Fruit fly (Drosophila melanogaster) whole organism, prepupa: ENCODE data around the gene CG9917.

Source experiments
- Blimp-1 ChIP-seq: fragments of 200-800 bp; sonication (Bioruptor generic); optimal IDR thresholded peaks from 3 replicates; lab custom pipeline; 2017; ENCODE audit warnings: missing biosample characterization, missing genetic modification characterization, mild to moderate bottlenecking, moderate library complexity, missing genetic modification reagents
- CG10669 ChIP-seq: fragments of 200-800 bp; sonication (Bioruptor generic); optimal IDR thresholded peaks from 3 replicates; lab custom pipeline; 2018; ENCODE audit warnings: missing biosample characterization, mild to moderate bottlenecking, missing genetic modification characterization, moderate library complexity
- CG11294 ChIP-seq: fragments of 200-800 bp; sonication (Bioruptor generic); IDR thresholded peaks from 2 replicates; pipeline ENCODE4 v1.3.6; 2022; ENCODE audit warnings: missing biosample characterization, missing genetic modification characterization
- CG11762 ChIP-seq: fragments of 200-800 bp; sonication (Bioruptor generic); optimal IDR thresholded peaks from 3 replicates; lab custom pipeline; 2016; ENCODE audit warnings: missing biosample characterization, missing genetic modification characterization; ENCODE audit not compliant: insufficient read depth
- CG11902 ChIP-seq: fragments of 200-800 bp; sonication (Bioruptor generic); optimal IDR thresholded peaks from 3 replicates; lab custom pipeline; 2016; ENCODE audit warnings: missing biosample characterization, missing genetic modification characterization
- CG15336 ChIP-seq: fragments of 200-800 bp; sonication (Bioruptor generic); IDR thresholded peaks from 2 replicates; pipeline ENCODE4 v1.3.6; 2022; ENCODE audit warnings: missing biosample characterization, missing genetic modification characterization
- CG1621 ChIP-seq: fragments of 200-800 bp; sonication (Bioruptor generic); optimal IDR thresholded peaks from 3 replicates; lab custom pipeline; 2018; ENCODE audit warnings: missing biosample characterization, mild to moderate bottlenecking, missing genetic modification characterization
- CG16779 ChIP-seq: fragments of 200-800 bp; sonication (Bioruptor generic); optimal IDR thresholded peaks from 3 replicates; lab custom pipeline; 2017; ENCODE audit warnings: missing biosample characterization, mild to moderate bottlenecking, missing genetic modification characterization
- CG3032 ChIP-seq: fragments of 200-800 bp; optimal IDR thresholded peaks from 2 replicates; lab custom pipeline; 2019; ENCODE audit warnings: missing biosample characterization, mild to moderate bottlenecking, missing genetic modification characterization, moderate library complexity
- CG31627 ChIP-seq: fragments of 200-800 bp; sonication (Bioruptor generic); optimal IDR thresholded peaks from 3 replicates; lab custom pipeline; 2016; ENCODE audit warnings: missing biosample characterization, missing genetic modification characterization
- CG34406 ChIP-seq: fragments of 200-800 bp; sonication (Bioruptor generic); optimal IDR thresholded peaks from 3 replicates; lab custom pipeline; 2016; ENCODE audit warnings: missing biosample characterization, missing genetic modification characterization
- CG3919 ChIP-seq: fragments of 200-800 bp; sonication (Bioruptor generic); optimal IDR thresholded peaks from 3 replicates; lab custom pipeline; 2016; ENCODE audit warnings: missing biosample characterization, missing genetic modification characterization
- CG4318 ChIP-seq: fragments of 200-800 bp; sonication (Bioruptor generic); optimal IDR thresholded peaks from 3 replicates; lab custom pipeline; 2017; ENCODE audit warnings: missing biosample characterization, mild to moderate bottlenecking, missing genetic modification characterization
- CG6276 ChIP-seq: fragments of 200-800 bp; sonication (Bioruptor generic); optimal IDR thresholded peaks from 2 replicates; lab custom pipeline; 2017; ENCODE audit warnings: missing biosample characterization, mild to moderate bottlenecking, missing genetic modification characterization
- CG6854 ChIP-seq: fragments of 200-800 bp; sonication (Bioruptor generic); optimal IDR thresholded peaks from 2 replicates; lab custom pipeline; 2017; ENCODE audit warnings: missing biosample characterization, mild to moderate bottlenecking, missing genetic modification characterization
- CG7368 ChIP-seq: fragments of 200-800 bp; sonication (Bioruptor generic); optimal IDR thresholded peaks from 3 replicates; lab custom pipeline; 2016; ENCODE audit warnings: missing biosample characterization, missing genetic modification characterization
- CG8119 ChIP-seq: fragments of 200-800 bp; sonication (Bioruptor generic); IDR thresholded peaks from 3 replicates; pipeline ENCODE4 v1.3.6; 2022; ENCODE audit warnings: missing biosample characterization, missing genetic modification characterization
- CG8632 ChIP-seq: fragments of 200-800 bp; sonication (Bioruptor generic); optimal IDR thresholded peaks from 3 replicates; lab custom pipeline; 2016; ENCODE audit warnings: missing biosample characterization, missing genetic modification characterization
- CG9139 ChIP-seq: fragments of 200-800 bp; sonication (Bioruptor generic); optimal IDR thresholded peaks from 3 replicates; lab custom pipeline; 2017; ENCODE audit warnings: missing biosample characterization, mild to moderate bottlenecking, missing genetic modification characterization
- Eip78C ChIP-seq: fragments of 200-800 bp; sonication (Bioruptor generic); peaks from one replicate; lab custom pipeline; 2016; ENCODE audit warnings: missing biosample characterization, missing genetic modification characterization
- Ets21C ChIP-seq: fragments of 200-800 bp; sonication (Bioruptor generic); optimal IDR thresholded peaks from 3 replicates; lab custom pipeline; 2016; ENCODE audit warnings: missing biosample characterization, missing genetic modification characterization
- Ets96B ChIP-seq: fragments of 200-800 bp; optimal IDR thresholded peaks from 2 replicates; lab custom pipeline; 2019; ENCODE audit warnings: missing biosample characterization, mild to moderate bottlenecking, missing genetic modification characterization, moderate library complexity
- Gug ChIP-seq: fragments of 200-800 bp; sonication (Bioruptor generic); IDR thresholded peaks from 2 replicates; pipeline ENCODE4 v1.3.6; 2022; ENCODE audit warnings: missing biosample characterization, missing genetic modification characterization
- Hr38 ChIP-seq: sonication (Bioruptor generic); optimal IDR thresholded peaks from 2 replicates; lab custom pipeline; 2016; ENCODE audit warnings: missing biosample characterization, missing genetic modification characterization
- Hr4 ChIP-seq: fragments of 200-800 bp; sonication (Bioruptor generic); optimal IDR thresholded peaks from 3 replicates; lab custom pipeline; 2016; ENCODE audit warnings: missing biosample characterization, missing genetic modification characterization
- Met ChIP-seq: fragments of 200-800 bp; sonication (Bioruptor generic); optimal IDR thresholded peaks from 3 replicates; lab custom pipeline; 2016; ENCODE audit warnings: missing biosample characterization, missing genetic modification characterization
- Smox ChIP-seq: fragments of 200-800 bp; sonication (Bioruptor generic); optimal IDR thresholded peaks from 3 replicates; lab custom pipeline; 2016; ENCODE audit warnings: missing biosample characterization, missing genetic modification characterization
- Sox102F ChIP-seq: fragments of 200-800 bp; sonication (Bioruptor generic); optimal IDR thresholded peaks from 2 replicates; lab custom pipeline; 2016; ENCODE audit warnings: missing biosample characterization, mild to moderate bottlenecking, missing genetic modification characterization
- achi ChIP-seq: fragments of 200-800 bp; sonication (Bioruptor generic); optimal IDR thresholded peaks from 3 replicates; lab custom pipeline; 2016; ENCODE audit warnings: missing biosample characterization, missing genetic modification characterization
- acj6 ChIP-seq: fragments of 200-800 bp; sonication (Bioruptor generic); optimal IDR thresholded peaks from 3 replicates; lab custom pipeline; 2016; ENCODE audit warnings: missing biosample characterization, missing genetic modification characterization
- cyc ChIP-seq: fragments of 200-800 bp; sonication (Bioruptor generic); optimal IDR thresholded peaks from 3 replicates; lab custom pipeline; 2016; ENCODE audit warnings: missing biosample characterization, missing genetic modification characterization
- dac ChIP-seq: fragments of 200-800 bp; sonication (Bioruptor generic); optimal IDR thresholded peaks from 2 replicates; lab custom pipeline; 2017; ENCODE audit warnings: missing biosample characterization, mild to moderate bottlenecking, missing genetic modification characterization
- eg ChIP-seq: fragments of 200-800 bp; sonication (Bioruptor generic); IDR thresholded peaks from 3 replicates; pipeline ENCODE4 v1.3.6; 2022; ENCODE audit warnings: missing biosample characterization, missing genetic modification characterization
- esn ChIP-seq: fragments of 200-800 bp; sonication (Bioruptor generic); optimal IDR thresholded peaks from 2 replicates; lab custom pipeline; 2016; ENCODE audit warnings: missing biosample characterization, mild to moderate bottlenecking, missing genetic modification characterization, moderate library complexity
- fd85E ChIP-seq: fragments of 200-800 bp; sonication (Bioruptor generic); optimal IDR thresholded peaks from 3 replicates; lab custom pipeline; 2016; ENCODE audit warnings: missing biosample characterization, missing genetic modification characterization
- fkh ChIP-seq: fragments of 200-800 bp; sonication (Bioruptor generic); optimal IDR thresholded peaks from 3 replicates; lab custom pipeline; 2017; ENCODE audit warnings: missing biosample characterization, mild to moderate bottlenecking, missing genetic modification characterization, moderate library complexity
- net ChIP-seq: fragments of 200-800 bp; sonication (Bioruptor generic); optimal IDR thresholded peaks from 3 replicates; lab custom pipeline; 2016; ENCODE audit warnings: missing biosample characterization, missing genetic modification characterization
- pdm3 ChIP-seq: fragments of 200-800 bp; sonication (Bioruptor generic); optimal IDR thresholded peaks from 3 replicates; lab custom pipeline; 2016; ENCODE audit warnings: missing biosample characterization, missing genetic modification characterization
- salr ChIP-seq, 2 experiments: fragments of 200-800 bp; sonication (Bioruptor generic); optimal IDR thresholded peaks; 3 replicates each; lab custom pipeline; 2016 to 2018; ENCODE audit warnings: missing biosample characterization in 2 of 2, missing genetic modification characterization in 2 of 2, mild to moderate bottlenecking in 1 of 2
- ss ChIP-seq, 2 experiments: fragments of 200-800 bp; sonication (Bioruptor generic); optimal IDR thresholded peaks; 2 replicates in 1 of 2; 3 replicates in 1 of 2; lab custom pipeline; 2017 to 2018; ENCODE audit warnings: mild to moderate bottlenecking in 2 of 2, missing biosample characterization in 2 of 2, missing genetic modification characterization in 2 of 2, moderate library complexity in 1 of 2
- svp ChIP-seq: fragments of 200-800 bp; sonication (Bioruptor generic); peaks from one replicate; lab custom pipeline; 2016; ENCODE audit warnings: missing biosample characterization, missing genetic modification characterization
- topi ChIP-seq: fragments of 200-800 bp; sonication (Bioruptor generic); optimal IDR thresholded peaks from 3 replicates; lab custom pipeline; 2016; ENCODE audit warnings: missing biosample characterization, missing genetic modification characterization

CG9917 gene

DNA sequence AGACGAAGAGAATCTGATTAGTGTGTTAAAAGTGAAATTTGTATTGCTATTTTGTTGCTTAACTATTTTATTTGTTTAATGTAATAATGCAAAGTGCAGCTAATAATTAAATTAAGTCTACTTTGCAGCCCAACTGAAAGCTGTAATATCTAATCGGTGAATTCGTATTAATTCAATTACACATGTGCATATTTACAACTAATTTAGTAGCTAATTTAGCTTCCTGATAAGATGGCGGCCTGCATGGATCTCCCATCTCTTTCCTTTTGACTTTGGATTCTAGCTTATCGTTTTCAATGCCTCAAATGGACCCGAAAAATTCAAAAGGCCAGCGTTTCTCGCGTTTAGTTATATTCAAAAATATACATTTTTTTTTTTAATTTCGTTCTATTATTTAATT is 13.3 kb downstream of the CG9917 start:
- no peak for TF ChIP-seq Eip78C (GFP tag; lab: Kevin White, UChicago)
- no peak for TF ChIP-seq net (GFP tag; lab: Kevin White, UChicago)
- TF ChIP-seq CG3032, result no peak
- TF ChIP-seq Hr38 (GFP tag; lab: Kevin White, UChicago), result no peak
- no peak for TF ChIP-seq Sox102F (GFP tag; lab: Kevin White, UChicago)
- no peak for TF ChIP-seq topi (GFP tag; lab: Kevin White, UChicago)
- no peak for TF ChIP-seq CG34406 (GFP tag; lab: Kevin White, UChicago)
- TF ChIP-seq CG6276 (GFP tag; lab: Kevin White, UChicago), result no peak
- TF ChIP-seq CG10669 (GFP tag; lab: Kevin White, UChicago), result no peak
- no peak for TF ChIP-seq CG16779 (tag; lab: Kevin White, UChicago)
- TF ChIP-seq pdm3, result no peak
- TF ChIP-seq Hr4, result no peak
- TF ChIP-seq CG3919 (GFP tag; lab: Kevin White, UChicago), result no peak
- TF ChIP-seq CG6854 (GFP tag; lab: Kevin White, UChicago), result no peak
- TF ChIP-seq Blimp-1 (GFP tag; lab: Kevin White, UChicago), result no peak
- no peak for TF ChIP-seq CG4318 (GFP tag; lab: Kevin White, UChicago)
- TF ChIP-seq ss (GFP tag; optimal IDR thresholded peaks at IDR 0.05; lab: Kevin White, UChicago), result no peak
- no peak for TF ChIP-seq CG31627 (GFP tag; lab: Kevin White, UChicago)

DNA sequence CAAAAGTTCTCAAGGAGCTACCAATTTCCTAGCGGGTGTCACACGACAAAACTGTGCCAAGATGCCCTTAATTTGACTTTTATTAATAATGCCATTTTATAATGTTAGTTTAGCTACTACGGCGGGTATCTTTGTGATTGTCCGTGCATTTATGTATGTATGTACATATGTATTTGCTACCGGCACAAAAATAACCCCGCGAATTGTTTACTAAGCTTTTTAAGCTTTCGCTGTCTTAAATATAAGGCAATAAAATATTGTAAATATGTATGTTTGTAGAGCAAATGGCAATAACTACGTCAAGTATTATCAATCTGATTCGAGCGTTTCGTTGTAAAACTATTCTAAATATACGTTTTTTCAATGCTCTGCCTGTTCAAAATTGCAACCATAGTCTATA is 14.1 kb downstream of the CG9917 start:
- TF ChIP-seq fkh (GFP tag; lab: Kevin White, UChicago) (peak; percentile 17), esn (GFP tag; lab: Kevin White, UChicago) (no peak), CG6276 (GFP tag; lab: Kevin White, UChicago) (no peak), Ets21C (GFP tag; lab: Kevin White, UChicago) (no peak), CG6854 (GFP tag; lab: Kevin White, UChicago) (no peak), CG3919 (GFP tag; lab: Kevin White, UChicago) (no peak), CG16779 (tag; lab: Kevin White, UChicago) (no peak), Eip78C (GFP tag; lab: Kevin White, UChicago) (peak; percentile 36), Met (no peak), Smox (GFP tag; lab: Kevin White, UChicago) (no peak), CG4318 (GFP tag; lab: Kevin White, UChicago) (no peak), CG9139 (GFP tag; lab: Kevin White, UChicago) (no peak), Ets96B (no peak)

DNA sequence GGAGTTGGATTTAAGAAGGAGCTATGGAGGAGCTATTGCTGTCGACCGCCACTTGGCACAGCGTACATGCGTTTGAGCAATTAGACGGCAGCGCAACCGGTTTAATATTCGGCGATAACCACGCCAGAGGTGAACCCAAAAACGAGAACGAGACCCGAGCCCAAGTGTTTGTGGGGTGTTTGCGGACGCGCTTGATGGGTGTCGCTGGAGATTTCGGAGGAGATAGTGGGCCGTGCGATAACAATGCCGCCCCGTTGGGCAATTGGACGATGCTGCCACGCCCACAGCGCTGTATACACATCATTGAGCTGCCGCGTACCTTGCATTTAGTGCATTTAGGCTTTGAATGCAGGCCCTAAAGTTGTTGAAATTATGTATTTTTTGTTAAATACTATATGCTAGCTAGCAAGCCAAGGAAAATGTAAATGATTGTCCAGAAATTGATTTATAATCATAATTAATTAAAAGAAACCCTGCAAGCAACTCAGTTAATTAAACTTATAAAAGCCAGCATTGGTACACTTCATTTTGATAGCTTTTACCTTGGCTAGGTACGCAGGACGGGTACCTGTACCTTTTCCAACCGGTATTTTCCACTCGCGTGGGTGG is 14.6 kb downstream of the CG9917 start, which contains the start of gene Had1:
TSS of gene Had1 (minus strand) at position 358 of the 609 bp plus-strand sequence.
- TF ChIP-seq cyc (GFP tag; lab: Kevin White, UChicago) (no peak), CG11294 (GFP tag; lab: Robert Waterston, UW) (no peak), svp (peak; percentile 81), Hr38 (GFP tag; lab: Kevin White, UChicago) (no peak), topi (GFP tag; lab: Kevin White, UChicago) (no peak), CG1621 (no peak), Gug (GFP tag; lab: Robert Waterston, UW) (no peak), CG8632 (GFP tag; lab: Kevin White, UChicago) (no peak), Eip78C (GFP tag; lab: Kevin White, UChicago) (peak; percentile 8), CG9139 (GFP tag; lab: Kevin White, UChicago) (no peak)

DNA sequence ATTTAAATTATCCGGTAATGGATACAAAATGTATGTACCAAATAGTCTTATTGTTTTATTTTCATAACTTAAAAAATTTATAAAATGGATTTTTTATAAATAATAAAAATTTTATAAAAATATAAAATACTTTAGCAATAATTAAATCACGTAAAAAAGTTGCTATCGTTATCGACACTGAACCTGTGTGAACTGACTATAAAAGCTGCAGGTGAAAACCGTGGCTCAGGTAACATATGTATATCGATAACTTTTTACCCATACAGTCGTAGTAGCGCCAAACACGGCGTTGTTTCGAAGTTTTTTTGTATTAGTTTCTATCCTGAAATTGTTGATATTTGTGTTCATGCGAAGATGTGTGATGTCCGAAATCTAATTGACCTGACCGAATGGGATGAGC is 19.4 kb downstream of the CG9917 start, which contains the start of gene CG3679:
TSS of gene CG3679 (plus strand) at position 235 of the 400 bp plus-strand sequence.
- TF ChIP-seq CG11902 (GFP tag; lab: Kevin White, UChicago) (no peak), CG3032 (peak; percentile 7)

DNA sequence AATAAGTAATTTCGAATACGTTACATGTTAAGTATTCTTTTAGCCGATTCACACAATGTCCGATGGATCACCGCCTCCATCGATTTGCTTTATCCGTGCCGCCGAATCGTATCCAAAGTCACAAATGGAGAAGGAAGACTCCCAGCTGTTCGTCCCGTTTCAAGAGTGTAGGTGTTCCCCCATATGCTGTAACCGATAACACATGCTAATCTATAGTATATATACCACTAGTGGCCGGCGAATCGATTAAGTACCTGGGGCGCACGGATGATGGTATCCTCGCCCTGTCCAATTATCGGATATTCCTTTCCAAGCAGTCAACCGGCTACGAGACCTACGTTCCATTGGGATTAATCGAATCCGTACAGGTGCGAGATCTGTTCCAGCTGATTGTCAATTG is 25.4 kb downstream of the CG9917 start, which contains the start of gene ERp44:
TSS of gene ERp44 (minus strand) at position 101 of the 400 bp plus-strand sequence.
- no peak for TF ChIP-seq CG11294 (GFP tag; lab: Robert Waterston, UW)
- no peak for TF ChIP-seq Hr38 (GFP tag; lab: Kevin White, UChicago)
- TF ChIP-seq CG11762, result no peak
- no peak for TF ChIP-seq acj6 (GFP tag; lab: Kevin White, UChicago)
- no peak for TF ChIP-seq Met
- no peak for TF ChIP-seq esn (GFP tag; lab: Kevin White, UChicago)
- no peak for TF ChIP-seq eg (GFP tag; lab: Robert Waterston, UW)
- TF ChIP-seq CG8119, result no peak
- no peak for TF ChIP-seq dac (GFP tag; lab: Kevin White, UChicago)
- TF ChIP-seq CG15336 (GFP tag; lab: Robert Waterston, UW), result no peak
- no peak for TF ChIP-seq Ets96B
- no peak for TF ChIP-seq achi (GFP tag; lab: Kevin White, UChicago)
- no peak for TF ChIP-seq CG3919 (GFP tag; lab: Kevin White, UChicago)
- no peak for TF ChIP-seq CG7368 (GFP tag; lab: Kevin White, UChicago)
- no peak for TF ChIP-seq CG4318 (GFP tag; lab: Kevin White, UChicago)
- TF ChIP-seq net (GFP tag; lab: Kevin White, UChicago), result no peak
- TF ChIP-seq salr (GFP tag; optimal IDR thresholded peaks at IDR 0.05; lab: Kevin White, UChicago), result no peak
- no peak for TF ChIP-seq fd85E (GFP tag; lab: Kevin White, UChicago)
